Fruit fly (Drosophila melanogaster) whole organism, embryonic: Measurements from ENCODE around the gene ninaC.

Experiments used
- Adf1 ChIP-seq: fragments of 200-800 bp; sonication (Bioruptor generic); IDR thresholded peaks from 2 replicates; pipeline ENCODE4 v1.3.6; 2022; ENCODE audit warnings: missing biosample characterization, missing genetic modification characterization
- Blimp-1 ChIP-seq: fragments of 200-800 bp; sonication (Bioruptor generic); optimal IDR thresholded peaks from 3 replicates; lab custom pipeline; 2018; ENCODE audit warnings: missing biosample characterization, missing genetic modification characterization, mild to moderate bottlenecking, moderate library complexity, missing genetic modification reagents
- C15 ChIP-seq: fragments of 200-800 bp; sonication (Bioruptor generic); IDR thresholded peaks from 3 replicates; pipeline ENCODE4 v1.3.6; 2022; ENCODE audit warnings: missing biosample characterization, missing genetic modification characterization
- CG10979 ChIP-seq: fragments of 200-800 bp; sonication (Bioruptor generic); optimal IDR thresholded peaks from 2 replicates; lab custom pipeline; 2018; ENCODE audit warnings: missing biosample characterization, mild to moderate bottlenecking, missing genetic modification characterization, moderate library complexity
- CG12219 ChIP-seq: fragments of 200-800 bp; sonication (Bioruptor generic); optimal IDR thresholded peaks from 3 replicates; lab custom pipeline; 2018; ENCODE audit warnings: missing biosample characterization, mild to moderate bottlenecking, missing genetic modification characterization
- CG1233 ChIP-seq: fragments of 200-800 bp; sonication (Bioruptor generic); optimal IDR thresholded peaks from 4 replicates; lab custom pipeline; 2018; ENCODE audit warnings: missing biosample characterization, mild to moderate bottlenecking, missing genetic modification characterization
- CG13775 ChIP-seq: fragments of 200-800 bp; sonication (Bioruptor generic); optimal IDR thresholded peaks from 3 replicates; lab custom pipeline; 2017; ENCODE audit warnings: missing biosample characterization, mild to moderate bottlenecking, missing genetic modification characterization
- CG14441 ChIP-seq: fragments of 200-800 bp; sonication (Bioruptor generic); IDR thresholded peaks from 2 replicates; pipeline ENCODE4 v1.3.6; 2022; ENCODE audit warnings: missing biosample characterization, missing genetic modification characterization
- CG15601 ChIP-seq: fragments of 200-800 bp; sonication (Bioruptor generic); optimal IDR thresholded peaks from 3 replicates; lab custom pipeline; 2019; ENCODE audit warnings: missing biosample characterization, mild to moderate bottlenecking, missing genetic modification characterization, moderate library complexity
- CG16863 ChIP-seq: fragments of 200-800 bp; sonication (Bioruptor generic); optimal IDR thresholded peaks from 3 replicates; lab custom pipeline; 2016; ENCODE audit warnings: missing biosample characterization, missing genetic modification characterization
- CG18262 ChIP-seq: fragments of 200-800 bp; optimal IDR thresholded peaks from 3 replicates; lab custom pipeline; 2019; ENCODE audit warnings: missing biosample characterization, mild to moderate bottlenecking, missing genetic modification characterization, moderate library complexity
- CG2889 ChIP-seq: fragments of 200-800 bp; sonication (Bioruptor generic); IDR thresholded peaks from 3 replicates; pipeline ENCODE4 v1.3.6; 2022; ENCODE audit warnings: missing biosample characterization, missing genetic modification characterization
- CG30020 ChIP-seq: fragments of 200-800 bp; optimal IDR thresholded peaks from 2 replicates; lab custom pipeline; 2019; ENCODE audit warnings: missing biosample characterization, mild to moderate bottlenecking, missing genetic modification characterization, moderate library complexity
- CG30431 ChIP-seq: fragments of 200-800 bp; sonication (Bioruptor generic); optimal IDR thresholded peaks from 2 replicates; lab custom pipeline; 2017; ENCODE audit warnings: missing biosample characterization, missing genetic modification characterization
- CG4820 ChIP-seq: fragments of 200-800 bp; sonication (Bioruptor generic); optimal IDR thresholded peaks from 3 replicates; lab custom pipeline; 2016; ENCODE audit warnings: missing biosample characterization, missing genetic modification characterization
- CG7556 ChIP-seq: fragments of 200-800 bp; sonication (Bioruptor generic); optimal IDR thresholded peaks from 2 replicates; lab custom pipeline; 2017; ENCODE audit warnings: missing biosample characterization, mild to moderate bottlenecking, missing genetic modification characterization
- CG8388 ChIP-seq: fragments of 200-800 bp; sonication (Bioruptor generic); optimal IDR thresholded peaks from 2 replicates; lab custom pipeline; 2019; ENCODE audit warnings: missing biosample characterization, mild to moderate bottlenecking, missing genetic modification characterization, moderate library complexity
- Dad ChIP-seq: fragments of 200-800 bp; sonication (Bioruptor generic); optimal IDR thresholded peaks from 3 replicates; lab custom pipeline; 2016; ENCODE audit warnings: missing biosample characterization, missing genetic modification characterization
- Dref ChIP-seq: fragments of 200-800 bp; sonication (Bioruptor generic); IDR thresholded peaks from 2 replicates; pipeline ENCODE4 v1.3.6; 2022; ENCODE audit warnings: missing biosample characterization, missing genetic modification characterization
- Drgx ChIP-seq: fragments of 200-800 bp; sonication (Bioruptor generic); IDR thresholded peaks from 2 replicates; pipeline ENCODE4 v1.3.6; 2022; ENCODE audit warnings: missing biosample characterization, missing genetic modification characterization
- E2f2 ChIP-seq: fragments of 200-800 bp; sonication (Bioruptor generic); IDR thresholded peaks from 2 replicates; pipeline ENCODE4 v1.3.6; 2022; ENCODE audit warnings: missing biosample characterization, missing genetic modification characterization
- Gug ChIP-seq: fragments of 200-800 bp; sonication (Bioruptor generic); IDR thresholded peaks from 4 replicates; pipeline ENCODE4 v1.3.6; 2022; ENCODE audit warnings: missing biosample characterization, missing genetic modification characterization
- HLH3B ChIP-seq: fragments of 200-800 bp; sonication (Bioruptor generic); IDR thresholded peaks from 2 replicates; pipeline ENCODE4 v1.3.6; 2022; ENCODE audit warnings: missing biosample characterization, missing genetic modification characterization
- Hr51 ChIP-seq, 2 experiments: fragments of 200-800 bp; sonication (Bioruptor generic); optimal IDR thresholded peaks; 2 replicates in 1 of 2; 3 replicates in 1 of 2; lab custom pipeline; 2016 to 2018; ENCODE audit warnings: missing biosample characterization in 2 of 2, missing genetic modification characterization in 2 of 2, mild to moderate bottlenecking in 1 of 2, moderate library complexity in 1 of 2
- Hsf ChIP-seq: fragments of 200-800 bp; sonication (Bioruptor generic); optimal IDR thresholded peaks from 3 replicates; lab custom pipeline; 2016; ENCODE audit warnings: missing biosample characterization, missing genetic modification characterization
- Opbp ChIP-seq: fragments of 200-800 bp; sonication (Bioruptor generic); IDR thresholded peaks from 3 replicates; pipeline ENCODE4 v1.3.6; 2022; ENCODE audit warnings: missing biosample characterization, missing genetic modification characterization; ENCODE audit not compliant: partially characterized antibody
- Sox100B ChIP-seq: fragments of 200-800 bp; sonication (Bioruptor generic); optimal IDR thresholded peaks from 3 replicates; lab custom pipeline; 2018; ENCODE audit warnings: missing biosample characterization, mild to moderate bottlenecking, missing genetic modification characterization
- abd-A ChIP-seq: fragments of 200-800 bp; sonication (Bioruptor generic); optimal IDR thresholded peaks from 3 replicates; lab custom pipeline; 2019; ENCODE audit warnings: missing biosample characterization, mild to moderate bottlenecking, missing genetic modification characterization, moderate library complexity
- cg ChIP-seq: fragments of 200-800 bp; sonication (Bioruptor generic); optimal IDR thresholded peaks from 3 replicates; lab custom pipeline; 2019; ENCODE audit warnings: missing biosample characterization, mild to moderate bottlenecking, missing genetic modification characterization, moderate library complexity
- cwo ChIP-seq: fragments of 200-800 bp; sonication (Bioruptor generic); optimal IDR thresholded peaks from 3 replicates; lab custom pipeline; 2017; ENCODE audit warnings: missing biosample characterization, missing genetic modification characterization, mild to moderate bottlenecking, moderate library complexity, missing genetic modification reagents
- da ChIP-seq: fragments of 200-800 bp; sonication (Bioruptor generic); optimal IDR thresholded peaks from 2 replicates; lab custom pipeline; 2016; ENCODE audit warnings: missing biosample characterization, missing genetic modification characterization
- dan ChIP-seq: fragments of 200-800 bp; sonication (Bioruptor generic); IDR thresholded peaks from 2 replicates; pipeline ENCODE4 v1.3.6; 2022; ENCODE audit warnings: missing biosample characterization, missing genetic modification characterization
- eve ChIP-seq, 2 experiments: fragments of >200 bp; optimal IDR thresholded peaks; 2 replicates each; lab custom pipeline; 2017; ENCODE audit warnings: missing biosample characterization in 2 of 2, missing genetic modification characterization in 2 of 2
- fu2 ChIP-seq: fragments of 200-800 bp; sonication (Bioruptor generic); optimal IDR thresholded peaks from 2 replicates; lab custom pipeline; 2016; ENCODE audit warnings: missing biosample characterization, missing genetic modification characterization
- gsb ChIP-seq: fragments of 200-800 bp; sonication (Bioruptor generic); IDR thresholded peaks from 2 replicates; pipeline ENCODE4 v1.3.6; 2022; ENCODE audit warnings: missing biosample characterization, missing genetic modification characterization
- lab ChIP-seq: fragments of 200-800 bp; sonication (Bioruptor generic); optimal IDR thresholded peaks from 3 replicates; lab custom pipeline; 2017; ENCODE audit warnings: missing biosample characterization, missing genetic modification characterization, mild to moderate bottlenecking, moderate library complexity, missing genetic modification reagents
- lilli ChIP-seq: fragments of 200-800 bp; sonication (Bioruptor generic); optimal IDR thresholded peaks from 3 replicates; lab custom pipeline; 2016; ENCODE audit warnings: missing biosample characterization, missing genetic modification characterization
- nau ChIP-seq: fragments of 200-800 bp; sonication (Bioruptor generic); optimal IDR thresholded peaks from 3 replicates; lab custom pipeline; 2017; ENCODE audit warnings: missing biosample characterization, mild to moderate bottlenecking, missing genetic modification characterization, missing genetic modification reagents
- otp ChIP-seq: fragments of 200-800 bp; sonication (Bioruptor generic); IDR thresholded peaks from 3 replicates; pipeline ENCODE4, ENCODE4 v1.3.6; 2022; ENCODE audit warnings: missing biosample characterization, missing genetic modification characterization
- phol ChIP-seq: fragments of 200-800 bp; sonication (Bioruptor generic); optimal IDR thresholded peaks from 3 replicates; lab custom pipeline; 2018; ENCODE audit warnings: missing biosample characterization, mild to moderate bottlenecking, missing genetic modification characterization, moderate library complexity
- rib ChIP-seq: fragments of 200-800 bp; sonication (Bioruptor generic); IDR thresholded peaks from 2 replicates; pipeline ENCODE4 v1.3.6; 2022; ENCODE audit warnings: missing biosample characterization, missing genetic modification characterization
- sens ChIP-seq: fragments of 200-800 bp; sonication (Bioruptor generic); peaks from one replicate; lab custom pipeline; 2016; ENCODE audit warnings: missing biosample characterization, missing genetic modification characterization
- sim ChIP-seq: fragments of 200-800 bp; sonication (Bioruptor generic); IDR thresholded peaks from 2 replicates; pipeline ENCODE4 v1.3.6; 2022; ENCODE audit warnings: missing biosample characterization, missing genetic modification characterization
- sob ChIP-seq: fragments of 200-800 bp; sonication (Bioruptor generic); IDR thresholded peaks from 2 replicates; pipeline ENCODE4 v1.3.6; 2022; ENCODE audit warnings: missing biosample characterization, missing genetic modification characterization
- stc ChIP-seq: fragments of 200-800 bp; sonication (Bioruptor generic); IDR thresholded peaks from 2 replicates; pipeline ENCODE4 v1.3.6; 2022; ENCODE audit warnings: missing biosample characterization, missing genetic modification characterization
- stwl ChIP-seq: fragments of 200-800 bp; sonication (Bioruptor generic); optimal IDR thresholded peaks from 3 replicates; lab custom pipeline; 2018; ENCODE audit warnings: missing biosample characterization, mild to moderate bottlenecking, missing genetic modification characterization, moderate library complexity
- tio ChIP-seq: fragments of 200-800 bp; sonication (Bioruptor generic); optimal IDR thresholded peaks from 2 replicates; lab custom pipeline; 2017; ENCODE audit warnings: missing biosample characterization, missing genetic modification characterization, inconsistent platforms
- tna ChIP-seq: fragments of 200-800 bp; sonication (Bioruptor generic); IDR thresholded peaks from 2 replicates; pipeline ENCODE4 v1.3.6; 2022; ENCODE audit warnings: missing biosample characterization, missing genetic modification characterization; ENCODE audit not compliant: partially characterized antibody
- zen2 ChIP-seq: fragments of 200-800 bp; sonication (Bioruptor generic); IDR thresholded peaks from 3 replicates; pipeline ENCODE4 v1.3.6; 2022; ENCODE audit warnings: missing biosample characterization, missing genetic modification characterization; ENCODE audit not compliant: partially characterized antibody

The ninaC gene

DNA sequence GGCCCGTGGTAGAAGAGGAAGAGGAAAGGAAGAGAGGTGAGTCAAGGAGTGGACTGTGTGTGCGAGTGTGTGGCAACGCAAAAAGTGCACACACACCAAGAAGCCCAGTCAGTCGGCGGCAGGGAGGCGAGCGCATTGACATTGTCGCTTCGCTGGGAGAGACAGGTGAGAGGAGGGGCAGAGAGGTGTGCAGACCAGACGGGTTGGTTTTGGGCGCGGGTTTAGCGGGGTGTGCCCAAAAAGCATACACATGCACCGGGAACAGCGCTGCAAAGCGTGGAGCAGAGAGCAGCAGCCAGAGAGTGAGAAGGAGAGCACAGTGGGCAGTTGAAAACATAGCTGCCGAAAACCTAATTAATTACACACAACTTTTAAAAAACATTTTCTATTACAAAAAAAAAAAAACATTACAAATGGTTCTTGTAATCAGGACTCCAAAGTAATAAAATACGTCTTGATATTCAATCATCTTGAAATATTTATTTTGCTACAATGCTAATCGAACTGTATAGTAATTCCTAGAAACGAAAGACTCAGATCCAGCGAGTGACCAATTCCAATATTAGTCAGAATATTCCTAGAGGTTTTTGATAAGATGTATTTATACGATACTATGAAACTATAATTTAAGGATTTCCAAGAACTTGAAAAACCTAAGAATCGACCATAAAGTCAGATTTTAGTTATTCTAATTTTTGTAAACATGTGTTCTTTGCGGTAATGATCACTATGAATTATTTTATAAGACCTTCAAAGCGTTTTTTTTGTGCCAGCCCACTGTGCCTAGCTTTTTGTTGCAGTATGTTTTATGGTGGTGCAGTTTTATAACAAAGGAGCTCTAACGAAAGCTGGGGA is 45.2 kb downstream of the ninaC start (continued):
- TF ChIP-seq CG4820 (GFP tag; lab: Kevin White, UChicago) = peak; percentile 21
- peak; percentile 22; the same call in 1 of the 2 replicates for TF ChIP-seq E2f2 (GFP tag; lab: Robert Waterston, UW)
- no peak for TF ChIP-seq Gug (GFP tag; lab: Robert Waterston, UW)
- TF ChIP-seq Sox100B (GFP tag; lab: Kevin White, UChicago) = peak; percentile 4
- TF ChIP-seq rib (GFP tag; lab: Robert Waterston, UW) = peak; percentile 28; the same call in 1 of the 2 replicates
- no peak for TF ChIP-seq tna (GFP tag; lab: Robert Waterston, UW)
- no peak for TF ChIP-seq abd-A
- no peak for TF ChIP-seq CG2889 (GFP tag; lab: Robert Waterston, UW)
- no peak for TF ChIP-seq CG13775
- no peak for TF ChIP-seq cwo (GFP tag; lab: Kevin White, UChicago)
- peak; percentile 33 for TF ChIP-seq CG7556 (GFP tag; lab: Kevin White, UChicago)
- no peak for TF ChIP-seq Dad
- TF ChIP-seq CG30020 (tag; lab: Kevin White, UChicago) = no peak
- no peak for TF ChIP-seq CG12219 (GFP tag; lab: Kevin White, UChicago)
- no peak for TF ChIP-seq C15 (GFP tag; lab: Robert Waterston, UW)
- peak; percentile 34 for TF ChIP-seq CG18262 (tag; lab: Kevin White, UChicago)
- TF ChIP-seq CG14441 = no peak
- no peak for TF ChIP-seq HLH3B
- TF ChIP-seq cg (GFP tag; lab: Kevin White, UChicago) = peak; percentile 55
- TF ChIP-seq sim (GFP tag; lab: Robert Waterston, UW) = 0 out of 2 replicates have a peak, but pooled peaks have one; percentile 39
- no peak for TF ChIP-seq CG8388 (GFP tag; lab: Kevin White, UChicago)
- peak in 1 of 2 experiments; percentile 1 for TF ChIP-seq Hr51 (GFP tag; optimal IDR thresholded peaks at IDR 0.05; lab: Kevin White, UChicago)
- no peak for TF ChIP-seq lab
- TF ChIP-seq stc (GFP tag; lab: Robert Waterston, UW) = no peak
- TF ChIP-seq Dref = no peak
- TF ChIP-seq CG15601 (tag; lab: Kevin White, UChicago) = peak; percentile 0
- no peak for TF ChIP-seq zen2 (GFP tag; lab: Robert Waterston, UW)
- TF ChIP-seq Adf1 (GFP tag; lab: Robert Waterston, UW) = no peak
- peak; percentile 65 for TF ChIP-seq Drgx
- TF ChIP-seq CG30431 = peak; percentile 7
- peak; percentile 27 for TF ChIP-seq tio (GFP tag; lab: Kevin White, UChicago)
- peak; percentile 15 for TF ChIP-seq CG10979 (tag; lab: Kevin White, UChicago)
- peak; percentile 78 for TF ChIP-seq sens (GFP tag; lab: Kevin White, UChicago)
- no peak for TF ChIP-seq CG1233
- TF ChIP-seq Blimp-1 (GFP tag; lab: Kevin White, UChicago) = peak; percentile 2
- peak in 1 of 2 experiments; percentile 80 for TF ChIP-seq eve (GFP tag; optimal IDR thresholded peaks at IDR 0.05; lab: Kevin White, UChicago)
- TF ChIP-seq dan (GFP tag; lab: Robert Waterston, UW) = no peak
- 0 out of 2 replicates have a peak, but pooled peaks have one; percentile 15 for TF ChIP-seq sob (GFP tag; lab: Robert Waterston, UW)
- TF ChIP-seq Hsf (GFP tag; lab: Kevin White, UChicago) = no peak
- no peak for TF ChIP-seq nau (GFP tag; lab: Kevin White, UChicago)
- TF ChIP-seq stwl = no peak
- TF ChIP-seq CG16863 (GFP tag; lab: Kevin White, UChicago) = no peak
- 0 out of 2 replicates have a peak, but pooled peaks have one; percentile 13 for TF ChIP-seq gsb (GFP tag; lab: Robert Waterston, UW)
- no peak for TF ChIP-seq fu2 (GFP tag; lab: Kevin White, UChicago)
- 0 out of 3 replicates have a peak, but pooled peaks have one; percentile 33 for TF ChIP-seq Opbp (GFP tag; lab: Robert Waterston, UW)
- peak; percentile 24 for TF ChIP-seq phol (tag; lab: Kevin White, UChicago)
- TF ChIP-seq lilli (GFP tag; lab: Kevin White, UChicago) = no peak
- TF ChIP-seq da (GFP tag; lab: Kevin White, UChicago) = no peak
- TF ChIP-seq otp = no peak
